Fruit fly (Drosophila melanogaster): ENCODE results near the gene CG2218.

DNA sequence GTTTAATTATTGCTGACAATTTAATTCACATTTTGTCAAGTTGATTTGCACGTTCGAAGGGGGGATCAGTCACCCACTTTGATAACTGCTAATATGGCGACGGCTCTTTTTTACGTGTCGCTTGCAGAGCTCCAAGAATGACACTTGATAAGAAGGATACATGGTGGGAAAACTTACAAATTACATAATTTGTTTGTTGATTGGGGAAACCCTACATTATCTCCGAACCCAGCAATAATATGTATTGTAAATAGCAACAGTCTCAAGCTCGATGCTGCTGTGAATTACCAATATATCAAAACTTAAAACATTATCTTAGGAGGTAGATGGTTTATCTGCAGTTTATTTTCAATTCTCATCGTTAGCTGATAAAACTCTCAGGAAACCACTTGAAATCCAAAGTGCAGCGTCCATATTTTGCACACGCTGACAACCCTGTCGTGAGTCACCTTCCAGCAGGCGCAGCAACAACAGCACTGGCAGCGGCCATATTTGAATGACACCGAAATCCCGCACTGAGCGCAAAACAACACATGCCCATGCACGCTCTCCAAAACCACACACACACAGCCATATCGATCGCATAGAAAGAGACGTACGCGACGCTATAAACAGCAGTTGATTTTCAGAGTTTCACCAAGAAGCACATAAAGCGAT is 39.7 kb downstream of the CG2218 start:
- peak; percentile 92 for TF ChIP-seq CG8119 (GFP tag; IDR thresholded peaks at IDR 0.05)
- TF ChIP-seq Met (GFP tag; optimal IDR thresholded peaks at IDR 0.05): peak; percentile 96
- TF ChIP-seq Blimp-1 (GFP tag; optimal IDR thresholded peaks at IDR 0.05): peak; percentile 93
- peak; percentile 96 for TF ChIP-seq cyc (GFP tag; optimal IDR thresholded peaks at IDR 0.05)
- peak; percentile 98 for TF ChIP-seq net (GFP tag; optimal IDR thresholded peaks at IDR 0.05)
- peak; percentile 94 for TF ChIP-seq Sox102F (GFP tag; optimal IDR thresholded peaks at IDR 0.05)
- peak; percentile 96 for TF ChIP-seq Smox (GFP tag; optimal IDR thresholded peaks at IDR 0.05)
- TF ChIP-seq esn (GFP tag; optimal IDR thresholded peaks at IDR 0.05): peak; percentile 99
- peak; percentile 97 for TF ChIP-seq pdm3 (GFP tag; optimal IDR thresholded peaks at IDR 0.05)
- TF ChIP-seq CG32006 (GFP tag; optimal IDR thresholded peaks at IDR 0.05): peak; percentile 99
- peak; percentile 98 for TF ChIP-seq Hr39 (GFP tag; optimal IDR thresholded peaks at IDR 0.05)
- peak; percentile 96 for TF ChIP-seq Sox14 (GFP tag; optimal IDR thresholded peaks at IDR 0.05)
- peak; percentile 98 for TF ChIP-seq Sox15 (GFP tag; optimal IDR thresholded peaks at IDR 0.05)
- peak; percentile 85 for TF ChIP-seq Eip93F (GFP tag; optimal IDR thresholded peaks at IDR 0.05)
